Worm (Caenorhabditis elegans) whole organism, late embryonic: Measurements from ENCODE around the gene F54H5.3.

Experiments used
- ceh-30 ChIP-seq: fragments of 150-350 bp; optimal IDR thresholded peaks from 2 replicates; lab custom pipeline; 2014; ENCODE audit warnings: missing biosample characterization, missing genetic modification characterization
- ceh-9 ChIP-seq: sonication (generic microtip); optimal IDR thresholded peaks from 2 replicates; lab custom pipeline; 2016; ENCODE audit warnings: mild to moderate bottlenecking, missing genetic modification characterization, inconsistent platforms, missing compliant biosample characterization
- hlh-13 ChIP-seq: fragments of 200-800 bp; sonication (Bioruptor generic); optimal IDR thresholded peaks from 2 replicates; lab custom pipeline; 2018; ENCODE audit warnings: mild to moderate bottlenecking, missing genetic modification characterization, missing compliant biosample characterization
- pros-1 ChIP-seq: fragments of 150-350 bp; optimal IDR thresholded peaks from 2 replicates; lab custom pipeline; 2014; ENCODE audit warnings: missing biosample characterization, missing genetic modification reagents, missing genetic modification characterization
- tbx-2 ChIP-seq: sonication (generic microtip); optimal IDR thresholded peaks from 2 replicates; lab custom pipeline; 2016; ENCODE audit warnings: missing genetic modification characterization, missing compliant biosample characterization
- unc-55 ChIP-seq: sonication (generic microtip); optimal IDR thresholded peaks from 2 replicates; lab custom pipeline; 2017; ENCODE audit warnings: missing biosample characterization, missing genetic modification reagents, missing genetic modification characterization
- unc-86 ChIP-seq: sonication (generic microtip); optimal IDR thresholded peaks from 2 replicates; lab custom pipeline; 2016; ENCODE audit warnings: missing genetic modification characterization, missing compliant biosample characterization
- zip-5 ChIP-seq: sonication (generic microtip); optimal IDR thresholded peaks from 2 replicates; lab custom pipeline; 2016; ENCODE audit warnings: missing genetic modification characterization, missing compliant biosample characterization

The F54H5.3 gene

ce11 chrII:6667534-6667933, 45.5 kb downstream of the F54H5.3 start:
- TF ChIP-seq pros-1 (tag; lab: Kevin White, UChicago) (no peak), unc-55 (GFP tag; lab: Kevin White, UChicago) (no peak), hlh-13 (GFP tag; lab: Kevin White, UChicago) (no peak), unc-86 (tag; lab: Kevin White, UChicago) (no peak), zip-5 (tag; lab: Kevin White, UChicago) (no peak)

- TF ChIP-seq ceh-30 (tag; lab: Kevin White, UChicago) (no peak), ceh-9 (tag; lab: Kevin White, UChicago) (no peak), tbx-2 (tag; lab: Kevin White, UChicago) (no peak)
- TF ChIP-seq, all 69 proteins: peak for 0
These were observed 46.5 kb downstream of the F54H5.3 start for ce11 chrII:6668496-6668895.
